Worm (Caenorhabditis elegans) whole organism, L4/young adult: ENCODE data around the gene Y110A2AR.1.

Source experiments
- W03F9.2 ChIP-seq: fragments of 150-350 bp; optimal IDR thresholded peaks from 2 replicates; lab custom pipeline; 2014; ENCODE audit warnings: missing biosample characterization, missing genetic modification characterization
- dao-5 ChIP-seq: sonication (generic microtip); optimal IDR thresholded peaks from 2 replicates; lab custom pipeline; 2016; ENCODE audit warnings: missing genotype, missing genetic modification characterization, moderate library complexity, missing compliant biosample characterization
- him-1 ChIP-seq: sonication (generic microtip); optimal IDR thresholded peaks from 2 replicates; lab custom pipeline; 2016; ENCODE audit warnings: missing genotype, missing genetic modification reagents, missing genetic modification characterization, missing compliant biosample characterization

Y110A2AR.1 gene

DNA sequence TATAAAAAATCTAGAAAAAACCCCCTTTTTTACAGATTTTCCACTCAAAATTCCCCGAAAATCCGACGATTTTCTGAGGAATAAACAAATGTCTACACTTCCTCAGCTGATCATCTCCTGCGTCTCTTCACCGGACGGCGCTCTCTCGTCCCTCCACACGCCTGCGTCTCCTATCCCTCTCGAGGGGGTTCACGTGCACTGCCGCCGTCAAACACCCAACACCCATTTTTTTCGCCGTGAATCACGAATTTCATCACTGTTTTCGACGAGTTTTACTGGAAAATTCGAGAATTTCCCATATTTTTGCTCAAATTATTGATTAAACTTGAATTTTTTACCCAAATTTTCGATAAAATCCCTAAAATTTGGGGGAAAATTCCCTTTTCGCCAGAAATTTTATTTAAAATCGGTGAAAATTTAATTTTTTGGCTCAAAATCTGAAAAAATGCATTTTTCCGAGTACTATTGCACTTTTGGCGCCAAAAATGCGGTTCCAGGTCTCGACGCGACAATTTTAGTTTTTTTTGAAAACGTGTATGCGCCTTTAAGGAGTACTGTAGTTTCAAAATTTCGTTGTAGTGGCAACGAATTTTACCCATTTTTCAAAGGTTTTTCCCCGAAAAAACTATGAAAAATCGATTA lies 1.4 kb downstream of the Y110A2AR.1 start:
- TF ChIP-seq him-1 (tag; lab: Kevin White, UChicago) (no peak), W03F9.2 (tag; lab: Kevin White, UChicago) (peak; percentile 4), dao-5 (tag; lab: Kevin White, UChicago) (no peak)

- TF ChIP-seq W03F9.2 (tag; lab: Kevin White, UChicago) (no peak), dao-5 (tag; lab: Kevin White, UChicago) (no peak), him-1 (tag; lab: Kevin White, UChicago) (no peak)
These were observed 2.4 kb downstream of the Y110A2AR.1 start for ce11 chrII:2921860-2922259.

- no peak for TF ChIP-seq him-1 (tag; lab: Kevin White, UChicago)
- no peak for TF ChIP-seq W03F9.2 (tag; lab: Kevin White, UChicago)
- TF ChIP-seq dao-5 (tag; lab: Kevin White, UChicago), result no peak
These were observed 2.8 kb downstream of the Y110A2AR.1 start for ce11 chrII:2922359-2922758.

- TF ChIP-seq him-1 (tag; lab: Kevin White, UChicago) (no peak), W03F9.2 (tag; lab: Kevin White, UChicago) (no peak), dao-5 (tag; lab: Kevin White, UChicago) (no peak)
These were observed 3.3 kb downstream of the Y110A2AR.1 start for ce11 chrII:2922782-2923181.

- TF ChIP-seq W03F9.2 (tag; lab: Kevin White, UChicago), result no peak
- TF ChIP-seq him-1 (tag; lab: Kevin White, UChicago), result no peak
- no peak for TF ChIP-seq dao-5 (tag; lab: Kevin White, UChicago)
These were observed 4.1 kb downstream of the Y110A2AR.1 start, which contains the start of gene ZK355.2 for ce11 chrII:2923617-2924016. TSS of gene ZK355.2 (plus strand) at chrII:2923917.

DNA sequence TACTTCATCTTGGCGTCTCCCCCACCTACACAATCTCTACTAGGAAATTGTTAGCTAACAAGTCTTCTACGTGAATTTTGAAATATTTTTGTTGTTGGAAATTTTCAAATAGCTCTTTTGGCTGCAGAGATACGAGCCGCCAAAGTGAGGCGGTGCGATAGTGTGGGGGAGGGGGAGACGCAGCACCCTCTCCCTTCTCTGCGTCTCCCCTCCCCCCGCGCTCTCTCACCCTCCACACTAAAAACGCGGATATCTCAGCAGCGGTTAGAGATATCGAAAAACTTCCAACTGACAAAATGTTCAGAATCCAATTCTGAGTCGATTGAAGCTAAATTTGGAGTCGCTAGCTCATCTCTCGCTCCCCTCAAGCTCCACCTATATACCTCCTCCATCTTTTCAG lies 5.5 kb downstream of the Y110A2AR.1 start:
- no peak for TF ChIP-seq W03F9.2 (tag; lab: Kevin White, UChicago)
- TF ChIP-seq dao-5 (tag; lab: Kevin White, UChicago), result no peak
- no peak for TF ChIP-seq him-1 (tag; lab: Kevin White, UChicago)

DNA sequence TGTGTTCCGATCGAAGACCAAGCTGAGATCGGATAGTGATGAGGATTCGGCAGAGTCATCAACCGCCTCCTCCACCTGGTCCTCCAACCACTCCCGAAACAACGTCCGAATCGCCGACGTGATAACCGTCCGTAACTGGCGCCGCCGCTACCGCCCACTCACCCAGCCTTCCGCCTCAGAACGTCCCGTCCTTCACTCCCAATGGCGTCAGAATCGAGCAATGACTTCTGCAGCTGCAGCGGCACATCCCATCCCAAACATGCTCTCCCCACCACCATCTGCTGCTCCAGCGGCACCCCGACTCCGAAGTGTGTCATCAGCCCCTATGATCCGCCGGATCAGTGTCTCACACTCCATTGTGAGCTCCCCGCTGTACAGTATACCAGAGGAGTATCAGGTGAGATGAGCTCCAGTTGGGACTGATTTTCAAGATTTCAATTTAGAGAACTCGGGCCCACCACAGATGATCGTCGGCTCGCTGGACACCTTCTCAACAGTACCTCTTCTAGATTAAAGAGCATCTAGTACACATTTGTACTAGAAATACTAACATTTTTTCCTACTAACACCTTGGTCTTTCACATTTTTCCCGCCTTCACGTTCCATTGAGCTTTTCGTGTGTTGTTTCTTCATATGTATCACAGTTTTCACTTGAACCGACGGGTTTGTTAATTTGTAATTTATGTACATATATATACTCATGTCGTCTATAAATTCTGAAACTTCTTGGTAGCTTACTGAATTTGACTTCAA lies 6.5 kb downstream of the Y110A2AR.1 start:
- TF ChIP-seq dao-5 (tag; lab: Kevin White, UChicago), result no peak
- TF ChIP-seq him-1 (tag; lab: Kevin White, UChicago), result no peak
- TF ChIP-seq W03F9.2 (tag; lab: Kevin White, UChicago), result no peak

DNA sequence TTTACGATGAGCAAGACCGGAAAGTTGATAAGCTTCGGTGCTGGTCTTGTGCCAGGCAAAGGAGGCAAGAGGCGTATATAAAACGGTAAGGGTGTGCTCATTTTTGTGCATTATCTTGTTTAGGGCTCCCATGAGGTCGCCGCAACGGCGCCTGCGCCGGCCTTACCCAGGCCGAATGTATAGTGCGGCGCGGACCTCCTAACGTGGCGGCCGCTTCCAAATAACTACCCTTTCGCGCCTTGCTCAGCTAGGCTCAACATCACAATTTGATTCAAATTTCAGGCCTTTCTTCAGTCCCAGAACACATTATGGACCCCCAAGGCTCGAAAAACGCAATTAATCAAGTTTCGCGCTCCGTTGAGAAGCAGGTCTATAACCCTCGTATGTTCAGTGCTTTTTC lies 8.0 kb downstream of the Y110A2AR.1 start, which contains the start of the genes ZK355.3 and ZK355.8:
ZK355.3 (minus strand) TSS at position 101 of the 400 bp plus-strand sequence.
ZK355.8 (plus strand) TSS at position 272 of the 400 bp plus-strand sequence.
- TF ChIP-seq him-1 (tag; lab: Kevin White, UChicago) (no peak), W03F9.2 (tag; lab: Kevin White, UChicago) (no peak), dao-5 (tag; lab: Kevin White, UChicago) (no peak)

ce11 chrII:2929846-2930245 lies 10.3 kb downstream of the Y110A2AR.1 start:
- no peak for TF ChIP-seq him-1 (tag; lab: Kevin White, UChicago)
- no peak for TF ChIP-seq dao-5 (tag; lab: Kevin White, UChicago)
- no peak for TF ChIP-seq W03F9.2 (tag; lab: Kevin White, UChicago)

ce11 chrII:2930499-2930898 lies 11.0 kb downstream of the Y110A2AR.1 start, which contains the start of the genes irld-64 and irld-63:
TSS of gene irld-64 (minus strand) at chrII:2930599.
TSS of gene irld-63 (plus strand) at chrII:2930728.
- TF ChIP-seq him-1 (tag; lab: Kevin White, UChicago) (no peak), dao-5 (tag; lab: Kevin White, UChicago) (no peak), W03F9.2 (tag; lab: Kevin White, UChicago) (no peak)

- TF ChIP-seq dao-5 (tag; lab: Kevin White, UChicago), result no peak
- no peak for TF ChIP-seq him-1 (tag; lab: Kevin White, UChicago)
- TF ChIP-seq W03F9.2 (tag; lab: Kevin White, UChicago), result no peak
These were observed 12.1 kb downstream of the Y110A2AR.1 start for ce11 chrII:2931564-2931963.

DNA sequence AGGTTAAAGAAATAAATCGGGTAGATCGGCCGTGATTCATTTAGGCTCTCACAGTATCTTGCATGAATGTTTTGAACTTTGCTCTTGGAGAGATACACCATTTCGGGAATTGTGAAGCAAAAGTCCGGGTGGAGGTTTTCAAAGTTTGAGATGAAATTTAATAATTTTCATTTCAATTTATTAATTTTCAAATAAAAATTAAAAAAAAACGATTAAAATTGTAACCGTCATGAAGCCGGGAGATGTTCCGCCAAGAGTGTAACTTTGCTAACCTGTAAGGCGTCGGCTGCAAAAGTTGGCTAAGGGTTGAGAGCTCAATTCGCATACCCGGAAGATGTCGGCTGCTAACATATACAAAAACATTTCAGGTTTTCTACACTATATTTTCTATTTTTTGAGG lies 14.8 kb downstream of the Y110A2AR.1 start, which contains the start of gene irld-67:
irld-67 (minus strand) TSS at position 101 of the 400 bp plus-strand sequence.
- no peak for TF ChIP-seq W03F9.2 (tag; lab: Kevin White, UChicago)
- no peak for TF ChIP-seq dao-5 (tag; lab: Kevin White, UChicago)
- no peak for TF ChIP-seq him-1 (tag; lab: Kevin White, UChicago)

DNA sequence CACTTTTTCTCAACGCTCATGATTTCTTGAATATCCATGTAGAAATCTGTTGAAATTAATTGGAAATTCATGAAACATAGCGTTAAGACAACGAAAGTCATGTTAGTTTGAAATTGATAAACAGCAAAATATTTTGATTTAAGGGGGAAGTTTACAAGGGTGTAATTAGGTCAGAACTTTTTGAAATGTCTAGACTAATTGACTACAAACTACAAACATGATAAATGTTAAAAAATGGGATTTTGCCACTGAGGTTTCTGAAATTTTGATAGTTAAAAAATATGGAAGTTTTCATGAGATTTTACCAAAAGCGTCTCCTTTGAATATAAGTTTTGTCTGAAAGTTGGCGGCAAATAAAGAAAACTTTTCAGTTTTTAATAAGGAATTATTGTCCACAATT lies 18.3 kb downstream of the Y110A2AR.1 start, which contains the start of gene irld-65:
irld-65 (minus strand) TSS at position 101 of the 400 bp plus-strand sequence.
- TF ChIP-seq W03F9.2 (tag; lab: Kevin White, UChicago) (no peak), him-1 (tag; lab: Kevin White, UChicago) (no peak), dao-5 (tag; lab: Kevin White, UChicago) (no peak)
